Worm (Caenorhabditis elegans): ENCODE measurements around the gene K09G1.1.
A peak's percentile ranks its signal among the peaks of the same experiment; 100 is the strongest.

Gene K09G1.1

ce11 chrV:9632348-9632747 is 49.0 kb downstream of the K09G1.1 start:
- TF ChIP-seq nhr-90 (tag; optimal IDR thresholded peaks at IDR 0.05) (no peak), snpc-4 (GFP tag; optimal IDR thresholded peaks at IDR 0.05) (no peak), snpc-4 (tag; optimal IDR thresholded peaks at IDR 0.05) (no peak), sptf-2 (GFP tag; optimal IDR thresholded peaks at IDR 0.05) (no peak), mcd-1 (GFP tag; IDR thresholded peaks at IDR 0.05) (peak; percentile 34; the same call in 1 of the 2 replicates), xnd-1 (tag; optimal IDR thresholded peaks at IDR 0.05) (no peak), him-1 (tag; optimal IDR thresholded peaks at IDR 0.05) (no peak), F37B4.10 (GFP tag; IDR thresholded peaks at IDR 0.05) (peak; percentile 82; the same call in 1 of the 2 replicates), hrde-1 (tag; optimal IDR thresholded peaks at IDR 0.05; ENCODE audit: borderline replicate concordance) (no peak), dox-1 (GFP tag; IDR thresholded peaks at IDR 0.05) (0 out of 2 replicates have a peak, but pooled peaks have one; percentile 17), ztf-6 (GFP tag; IDR thresholded peaks at IDR 0.05) (no peak), lin-26 (GFP tag; IDR thresholded peaks at IDR 0.05) (no peak), lir-1 (GFP tag; conservative IDR thresholded peaks at IDR 0.05) (no peak), cebp-1 (GFP tag; IDR thresholded peaks at IDR 0.05) (no peak), cebp-1 (tag; optimal IDR thresholded peaks at IDR 0.05) (no peak), repo-1 (tag; optimal IDR thresholded peaks at IDR 0.05) (no peak), aptf-3 (GFP tag; IDR thresholded peaks at IDR 0.05) (no peak), nfya-2 (GFP tag; IDR thresholded peaks at IDR 0.05) (no peak), ceh-79 (tag; optimal IDR thresholded peaks at IDR 0.05) (no peak), F39B2.1 (GFP tag; IDR thresholded peaks at IDR 0.05) (no peak), egl-18 (GFP tag; IDR thresholded peaks at IDR 0.05) (no peak), ceh-40 (GFP tag; IDR thresholded peaks at IDR 0.05) (no peak), aptf-2 (GFP tag; conservative IDR thresholded peaks at IDR 0.05) (no peak), egrh-3 (GFP tag; IDR thresholded peaks at IDR 0.05) (peak; percentile 97), T26A5.8 (tag; optimal IDR thresholded peaks at IDR 0.05) (no peak)

ce11 chrV:9633313-9633712 is 50.0 kb downstream of the K09G1.1 start, which contains the start of gene col-147:
TSS of gene col-147 (minus strand) at chrV:9633338.
- TF ChIP-seq hsf-1 (GFP tag; IDR thresholded peaks at IDR 0.05) (no peak), T07F8.4 (tag; optimal IDR thresholded peaks at IDR 0.05) (no peak), efl-1 (GFP tag; optimal IDR thresholded peaks at IDR 0.05) (no peak), nfya-2 (GFP tag; IDR thresholded peaks at IDR 0.05) (no peak), Y95B8A.8 (GFP tag; IDR thresholded peaks at IDR 0.05) (no peak), madf-6 (GFP tag; IDR thresholded peaks at IDR 0.05) (no peak), F33H1.4 (GFP tag; IDR thresholded peaks at IDR 0.05) (no peak), dpl-1 (GFP tag; optimal IDR thresholded peaks at IDR 0.05) (no peak), ztf-25 (GFP tag; IDR thresholded peaks at IDR 0.05) (no peak), C17E4.6 (GFP tag; IDR thresholded peaks at IDR 0.05) (no peak), B0336.3 (GFP tag; IDR thresholded peaks at IDR 0.05) (no peak), unc-130 (GFP tag; optimal IDR thresholded peaks at IDR 0.05) (no peak), mes-4 (tag; optimal IDR thresholded peaks at IDR 0.05) (no peak), ccch-3 (GFP tag; optimal IDR thresholded peaks at IDR 0.05) (no peak), lir-1 (GFP tag; conservative IDR thresholded peaks at IDR 0.05) (no peak), ZK185.1 (tag; optimal IDR thresholded peaks at IDR 0.05; ENCODE audit: poor library complexity, severe bottlenecking) (no peak)

Measured in whole organism, young adult.